Worm (Caenorhabditis elegans) whole organism, mixed stage, embryonic: ENCODE results near the gene C44B9.3.

ENCODE experiments used
- elt-3 ChIP-seq: fragments of 150-350 bp; optimal IDR thresholded peaks from 2 replicates; lab custom pipeline; 2014; ENCODE audit warnings: missing biosample characterization, missing genetic modification characterization
- nhr-237 ChIP-seq: fragments of 150-350 bp; optimal IDR thresholded peaks from 2 replicates; lab custom pipeline; 2014; ENCODE audit warnings: missing biosample characterization, missing genetic modification characterization
- nhr-76 ChIP-seq: sonication (generic microtip); optimal IDR thresholded peaks from 2 replicates; lab custom pipeline; 2017; ENCODE audit warnings: missing biosample characterization, missing genetic modification characterization
- pha-4 ChIP-seq: fragments of 150-350 bp; optimal IDR thresholded peaks from 2 replicates; lab custom pipeline; 2018; ENCODE audit warnings: missing biosample characterization, missing genetic modification reagents, missing genetic modification characterization
- sem-2 ChIP-seq: fragments of 200-800 bp; sonication (Bioruptor generic); optimal IDR thresholded peaks from 2 replicates; lab custom pipeline; 2018; ENCODE audit warnings: mild to moderate bottlenecking, missing genetic modification characterization, missing compliant biosample characterization

DNA sequence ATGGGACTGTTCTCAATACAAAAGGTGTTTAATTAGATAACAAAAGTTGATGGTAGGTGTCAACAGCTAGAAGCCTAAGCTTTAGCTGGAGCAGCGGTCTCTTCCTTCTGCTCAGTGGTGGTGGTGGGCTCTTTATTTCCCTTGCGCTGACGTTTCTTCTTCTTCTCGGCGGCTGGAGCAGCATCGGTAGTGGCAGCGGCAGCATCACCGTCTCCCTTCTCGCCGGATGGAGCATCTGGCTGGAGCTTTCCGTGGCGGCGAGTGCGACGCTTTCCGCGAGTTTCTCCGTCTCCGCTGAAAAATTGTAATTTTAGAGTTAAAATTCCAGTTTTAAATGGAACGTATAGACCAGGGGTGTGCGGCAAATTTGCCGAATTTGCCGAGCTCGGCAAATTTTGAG, 12.9 kb downstream of the C44B9.3 start:
- TF ChIP-seq pha-4 (tag; lab: Kevin White, UChicago) (no peak), nhr-76 (no peak), sem-2 (GFP tag; lab: Kevin White, UChicago) (no peak), nhr-237 (tag; lab: Kevin White, UChicago) (no peak), elt-3 (tag; lab: Kevin White, UChicago) (no peak)
